Fruit fly (Drosophila melanogaster) whole organism, adult: ENCODE measurements around the gene Obp73a.

Experiments used
- CG11617 ChIP-seq: fragments of 200-800 bp; sonication (Bioruptor generic); optimal IDR thresholded peaks from 2 replicates; lab custom pipeline; 2017; ENCODE audit warnings: mild to moderate bottlenecking, missing biosample characterization, missing genetic modification reagents, missing genetic modification characterization
- CG12768 ChIP-seq: fragments of 200-800 bp; sonication (Bioruptor generic); optimal IDR thresholded peaks from 2 replicates; lab custom pipeline; 2017; ENCODE audit warnings: missing biosample characterization, missing genetic modification characterization, mild to moderate bottlenecking, moderate library complexity, missing genetic modification reagents
- CG14711 ChIP-seq: fragments of 200-800 bp; sonication (Bioruptor generic); optimal IDR thresholded peaks from 2 replicates; lab custom pipeline; 2018; ENCODE audit warnings: missing biosample characterization, mild to moderate bottlenecking, missing genetic modification characterization, moderate library complexity
- CG1620 ChIP-seq: fragments of 200-800 bp; sonication (Bioruptor generic); optimal IDR thresholded peaks from 2 replicates; lab custom pipeline; 2016; ENCODE audit warnings: missing biosample characterization, missing genetic modification characterization
- CG33017 ChIP-seq: fragments of 200-800 bp; sonication (Bioruptor generic); optimal IDR thresholded peaks from 2 replicates; lab custom pipeline; 2018; ENCODE audit warnings: missing biosample characterization, mild to moderate bottlenecking, missing genetic modification characterization, moderate library complexity
- CG5204 ChIP-seq: fragments of 200-800 bp; sonication (Bioruptor generic); optimal IDR thresholded peaks from 2 replicates; lab custom pipeline; 2016; ENCODE audit warnings: missing biosample characterization, missing genetic modification characterization
- CG7045 ChIP-seq: fragments of 200-800 bp; sonication (Bioruptor generic); optimal IDR thresholded peaks from 2 replicates; lab custom pipeline; 2017; ENCODE audit warnings: missing biosample characterization, mild to moderate bottlenecking, missing genetic modification characterization
- CG7101 ChIP-seq: fragments of 200-800 bp; sonication (Bioruptor generic); optimal IDR thresholded peaks from 2 replicates; lab custom pipeline; 2018; ENCODE audit warnings: missing biosample characterization, mild to moderate bottlenecking, missing genetic modification characterization, moderate library complexity
- Clk ChIP-seq: fragments of 200-800 bp; sonication (Bioruptor generic); optimal IDR thresholded peaks from 2 replicates; lab custom pipeline; 2017; ENCODE audit warnings: missing biosample characterization, missing genetic modification characterization
- Crg-1 ChIP-seq: fragments of 200-800 bp; sonication (Bioruptor generic); optimal IDR thresholded peaks from 2 replicates; lab custom pipeline; 2016; ENCODE audit warnings: missing biosample characterization, missing genetic modification characterization
- Hr96 ChIP-seq: fragments of 200-800 bp; sonication (Bioruptor generic); optimal IDR thresholded peaks from 2 replicates; lab custom pipeline; 2016; ENCODE audit warnings: missing biosample characterization, missing genetic modification characterization
- Mnt ChIP-seq: fragments of 200-800 bp; sonication (Bioruptor generic); optimal IDR thresholded peaks from 2 replicates; lab custom pipeline; 2016; ENCODE audit warnings: missing biosample characterization, mild to moderate bottlenecking, missing genetic modification characterization
- bab1 ChIP-seq: fragments of 200-800 bp; sonication (Bioruptor generic); optimal IDR thresholded peaks from 3 replicates; lab custom pipeline; 2019; ENCODE audit warnings: missing biosample characterization, mild to moderate bottlenecking, missing genetic modification characterization, moderate library complexity
- cic ChIP-seq: fragments of 200-800 bp; sonication (Bioruptor generic); optimal IDR thresholded peaks from 2 replicates; lab custom pipeline; 2017; ENCODE audit warnings: missing biosample characterization, mild to moderate bottlenecking, missing genetic modification characterization, moderate library complexity
- cnc ChIP-seq, 2 experiments: fragments of >200 bp; optimal IDR thresholded peaks; 2 replicates each; lab custom pipeline; 2017
- kay ChIP-seq: fragments of 200-800 bp; sonication (Bioruptor generic); peaks from one replicate; lab custom pipeline; 2016; ENCODE audit warnings: missing biosample characterization, missing genetic modification characterization, borderline replicate concordance
- ovo ChIP-seq: fragments of 200-800 bp; sonication (Bioruptor generic); optimal IDR thresholded peaks from 2 replicates; lab custom pipeline; 2016; ENCODE audit warnings: missing biosample characterization, missing genetic modification characterization
- pad ChIP-seq: fragments of 200-800 bp; sonication (Bioruptor generic); optimal IDR thresholded peaks from 3 replicates; lab custom pipeline; 2017; ENCODE audit warnings: missing biosample characterization, missing genetic modification characterization, mild to moderate bottlenecking, moderate library complexity, missing genetic modification reagents
- tj ChIP-seq: fragments of 200-800 bp; sonication (Bioruptor generic); optimal IDR thresholded peaks from 3 replicates; lab custom pipeline; 2017; ENCODE audit warnings: missing biosample characterization, mild to moderate bottlenecking, missing genetic modification characterization, moderate library complexity
- toe ChIP-seq: fragments of 200-800 bp; sonication (Bioruptor generic); optimal IDR thresholded peaks from 2 replicates; lab custom pipeline; 2016; ENCODE audit warnings: missing biosample characterization, missing genetic modification characterization

Gene Obp73a

DNA sequence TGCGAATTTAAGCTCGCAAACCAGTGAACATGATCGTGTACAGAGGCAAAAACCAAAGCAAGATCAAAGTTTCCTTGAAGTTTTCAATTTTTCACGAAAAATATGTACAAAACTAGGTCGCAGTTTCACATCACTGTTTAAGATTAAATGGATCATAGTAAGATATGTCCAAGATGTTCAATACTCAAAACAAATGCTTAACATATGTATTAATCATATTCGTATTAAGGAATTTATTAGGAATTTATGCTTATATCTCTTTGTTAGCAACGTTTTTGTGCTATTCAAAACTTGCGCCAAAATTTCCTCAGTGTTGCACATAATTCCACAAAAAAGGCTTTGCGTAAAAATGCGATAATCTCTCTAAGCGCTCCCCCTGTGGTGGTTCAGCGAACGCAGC, 43.2 kb downstream of the Obp73a start:
- TF ChIP-seq CG1620 (GFP tag; lab: Kevin White, UChicago) (no peak), cic (GFP tag; lab: Kevin White, UChicago) (no peak), pad (GFP tag; lab: Kevin White, UChicago) (no peak), CG7045 (no peak), kay (no peak), cnc (optimal IDR thresholded peaks at IDR 0.05; lab: Kevin White, UChicago) (no peak), CG11617 (GFP tag; lab: Kevin White, UChicago) (no peak), Clk (GFP tag; lab: Kevin White, UChicago) (no peak), bab1 (no peak), toe (no peak)

dm6 chr3L:16988526-16988925, 44.4 kb downstream of the Obp73a start:
- TF ChIP-seq CG14711 (no peak), Clk (GFP tag; lab: Kevin White, UChicago) (no peak), cnc (optimal IDR thresholded peaks at IDR 0.05; lab: Kevin White, UChicago) (no peak)

DNA sequence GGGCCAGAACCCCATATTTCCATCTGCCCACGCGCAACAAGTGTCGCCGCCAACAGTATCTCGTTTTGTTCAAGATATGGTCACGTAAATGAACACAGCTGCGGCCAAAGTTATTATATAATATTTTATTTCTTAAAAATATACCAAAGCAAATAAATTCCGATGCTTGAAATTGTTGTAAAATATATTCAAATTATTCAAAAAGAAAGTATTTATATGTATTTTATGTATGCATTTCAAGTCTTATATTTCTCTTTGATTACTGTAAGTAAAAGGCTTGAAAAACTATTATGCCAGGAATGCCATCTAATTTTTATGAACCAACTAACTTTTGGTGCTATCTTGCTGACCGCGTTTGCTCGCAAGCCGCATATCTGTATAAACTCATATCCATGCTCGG, 45.0 kb downstream of the Obp73a start:
- TF ChIP-seq cnc (optimal IDR thresholded peaks at IDR 0.05; lab: Kevin White, UChicago) (no peak), cic (GFP tag; lab: Kevin White, UChicago) (no peak), CG14711 (no peak), pad (GFP tag; lab: Kevin White, UChicago) (no peak), toe (no peak), CG11617 (GFP tag; lab: Kevin White, UChicago) (no peak), Crg-1 (GFP tag; lab: Kevin White, UChicago) (no peak), Mnt (no peak), Clk (GFP tag; lab: Kevin White, UChicago) (no peak), CG33017 (no peak), kay (no peak)

DNA sequence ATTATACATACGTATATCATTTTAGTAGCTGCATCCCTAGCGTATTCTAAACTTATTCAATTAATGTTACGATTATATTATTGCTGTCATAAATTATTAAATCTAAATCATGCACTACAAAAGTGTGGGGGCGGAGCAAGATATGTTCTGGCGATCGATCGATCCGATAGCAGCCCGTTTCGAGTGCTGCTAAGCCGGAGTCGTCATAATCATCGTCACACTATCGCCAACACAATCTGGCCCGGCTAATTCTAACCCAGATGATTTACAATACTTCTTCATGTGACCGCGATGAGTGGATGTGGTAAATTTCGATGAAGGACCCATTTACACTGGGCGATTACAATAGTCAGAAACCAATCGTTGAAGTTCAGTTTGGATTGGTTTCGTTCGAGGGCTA, 50.6 kb downstream of the Obp73a start:
- TF ChIP-seq cic (GFP tag; lab: Kevin White, UChicago) (no peak), CG14711 (no peak), CG5204 (GFP tag; lab: Kevin White, UChicago) (no peak), Clk (GFP tag; lab: Kevin White, UChicago) (no peak), toe (no peak), CG1620 (GFP tag; lab: Kevin White, UChicago) (no peak), CG7045 (no peak), Hr96 (GFP tag; lab: Kevin White, UChicago) (no peak), Crg-1 (GFP tag; lab: Kevin White, UChicago) (no peak), CG33017 (no peak), bab1 (no peak), Mnt (no peak), tj (GFP tag; lab: Kevin White, UChicago) (no peak)

DNA sequence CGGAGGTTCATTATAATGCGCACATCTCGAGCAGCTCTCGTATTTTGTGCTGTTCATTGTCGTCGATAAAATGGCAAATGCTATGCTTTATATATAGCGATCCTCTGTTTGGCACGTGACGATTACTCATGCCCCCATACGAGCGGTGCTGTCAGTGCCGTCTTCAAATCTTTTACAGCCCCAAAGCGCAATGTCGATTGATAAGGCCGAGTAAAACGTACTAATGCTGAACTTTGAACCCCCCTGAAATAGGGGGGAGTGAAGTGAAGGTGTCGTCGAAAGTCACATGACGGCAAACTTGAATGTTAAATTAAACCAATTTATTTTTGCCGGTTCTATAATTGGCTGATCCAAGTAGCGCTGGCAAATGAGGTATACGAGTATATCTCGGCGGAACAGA, 56.1 kb downstream of the Obp73a start:
- TF ChIP-seq CG12768 (peak; percentile 97), CG5204 (GFP tag; lab: Kevin White, UChicago) (no peak), CG33017 (peak; percentile 58), CG14711 (no peak), pad (GFP tag; lab: Kevin White, UChicago) (no peak), CG7045 (peak; percentile 43), Hr96 (GFP tag; lab: Kevin White, UChicago) (peak; percentile 86), Clk (GFP tag; lab: Kevin White, UChicago) (peak; percentile 64), CG11617 (GFP tag; lab: Kevin White, UChicago) (peak; percentile 45), toe (no peak), CG1620 (GFP tag; lab: Kevin White, UChicago) (no peak), bab1 (peak; percentile 15), ovo (no peak), tj (GFP tag; lab: Kevin White, UChicago) (peak; percentile 27), cic (GFP tag; lab: Kevin White, UChicago) (peak; percentile 69), kay (no peak), CG7101 (tag; lab: Kevin White, UChicago) (peak; percentile 36), cnc (optimal IDR thresholded peaks at IDR 0.05; lab: Kevin White, UChicago) (no peak), Mnt (peak; percentile 64), Crg-1 (GFP tag; lab: Kevin White, UChicago) (peak; percentile 4)

- TF ChIP-seq Crg-1 (GFP tag; lab: Kevin White, UChicago) (no peak), bab1 (no peak), Mnt (peak; percentile 33), CG5204 (GFP tag; lab: Kevin White, UChicago) (no peak), CG7045 (peak; percentile 63), CG7101 (tag; lab: Kevin White, UChicago) (peak; percentile 33), CG33017 (peak; percentile 21), kay (no peak), toe (peak; percentile 14), CG14711 (no peak), cnc (optimal IDR thresholded peaks at IDR 0.05; lab: Kevin White, UChicago) (no peak), CG1620 (GFP tag; lab: Kevin White, UChicago) (no peak), CG12768 (peak; percentile 69), Clk (GFP tag; lab: Kevin White, UChicago) (no peak), ovo (no peak), cic (GFP tag; lab: Kevin White, UChicago) (peak; percentile 38), tj (GFP tag; lab: Kevin White, UChicago) (no peak), Hr96 (GFP tag; lab: Kevin White, UChicago) (no peak), CG11617 (GFP tag; lab: Kevin White, UChicago) (peak; percentile 9), pad (GFP tag; lab: Kevin White, UChicago) (peak; percentile 2)
Observed at dm6 chr3L:17001055-17001454, 56.9 kb downstream of the Obp73a start.
